Fruit fly (Drosophila melanogaster) whole organism, embryonic: Measurements from ENCODE around the gene Rab3-GAP.

Experiments
- Atf-2 ChIP-seq: fragments of 200-800 bp; sonication (Bioruptor generic); optimal IDR thresholded peaks from 2 replicates; lab custom pipeline; 2016; ENCODE audit warnings: missing biosample characterization, missing genetic modification characterization
- Awh ChIP-seq: fragments of 200-800 bp; sonication (Bioruptor generic); IDR thresholded peaks from 2 replicates; pipeline ENCODE4, ENCODE4 v1.3.6; 2022; ENCODE audit warnings: missing biosample characterization, missing genetic modification characterization
- C15 ChIP-seq: fragments of 200-800 bp; sonication (Bioruptor generic); IDR thresholded peaks from 3 replicates; pipeline ENCODE4 v1.3.6; 2022; ENCODE audit warnings: missing biosample characterization, missing genetic modification characterization
- CG10147 ChIP-seq: fragments of 200-800 bp; sonication (Bioruptor generic); optimal IDR thresholded peaks from 2 replicates; lab custom pipeline; 2019; ENCODE audit warnings: missing biosample characterization, mild to moderate bottlenecking, missing genetic modification characterization, moderate library complexity
- CG12155 ChIP-seq: fragments of 200-800 bp; sonication (Bioruptor generic); optimal IDR thresholded peaks from 3 replicates; lab custom pipeline; 2016; ENCODE audit warnings: missing biosample characterization, missing genetic modification characterization
- CG12219 ChIP-seq: fragments of 200-800 bp; sonication (Bioruptor generic); optimal IDR thresholded peaks from 3 replicates; lab custom pipeline; 2018; ENCODE audit warnings: missing biosample characterization, mild to moderate bottlenecking, missing genetic modification characterization
- CG12659 ChIP-seq: fragments of 200-800 bp; sonication (Bioruptor generic); optimal IDR thresholded peaks from 3 replicates; lab custom pipeline; 2017; ENCODE audit warnings: mild to moderate bottlenecking, missing biosample characterization, missing genetic modification reagents, missing genetic modification characterization
- CG13296 ChIP-seq: fragments of 200-800 bp; sonication (Bioruptor generic); optimal IDR thresholded peaks from 3 replicates; lab custom pipeline; 2018; ENCODE audit warnings: missing biosample characterization, mild to moderate bottlenecking, missing genetic modification characterization
- CG14050 ChIP-seq: fragments of 200-800 bp; sonication (Bioruptor generic); IDR thresholded peaks from 3 replicates; pipeline ENCODE4 v1.3.6; 2022; ENCODE audit warnings: missing biosample characterization, missing genetic modification characterization
- CG17361 ChIP-seq: fragments of 200-800 bp; sonication (Bioruptor generic); IDR thresholded peaks from 3 replicates; pipeline ENCODE4 v1.3.6; 2022; ENCODE audit warnings: missing biosample characterization, missing genetic modification characterization
- CG17385 ChIP-seq: fragments of 200-800 bp; sonication (Bioruptor generic); optimal IDR thresholded peaks from 3 replicates; lab custom pipeline; 2018; ENCODE audit warnings: missing biosample characterization, mild to moderate bottlenecking, missing genetic modification characterization
- CG18619 ChIP-seq: fragments of 200-800 bp; sonication (Bioruptor generic); optimal IDR thresholded peaks from 3 replicates; lab custom pipeline; 2017; ENCODE audit warnings: missing biosample characterization, mild to moderate bottlenecking, missing genetic modification characterization
- CG2202 ChIP-seq: fragments of 200-800 bp; sonication (Bioruptor generic); optimal IDR thresholded peaks from 2 replicates; lab custom pipeline; 2018; ENCODE audit warnings: missing biosample characterization, mild to moderate bottlenecking, missing genetic modification characterization
- CG30403 ChIP-seq: fragments of 200-800 bp; sonication (Bioruptor generic); optimal IDR thresholded peaks from 3 replicates; lab custom pipeline; 2016; ENCODE audit warnings: missing biosample characterization, missing genetic modification characterization
- CG31388 ChIP-seq: fragments of 200-800 bp; sonication (Bioruptor generic); optimal IDR thresholded peaks from 2 replicates; lab custom pipeline; 2016; ENCODE audit warnings: missing biosample characterization, missing genetic modification characterization
- CG31441 ChIP-seq: fragments of 200-800 bp; sonication (Bioruptor generic); IDR thresholded peaks from 2 replicates; pipeline ENCODE4 v1.3.6; 2022; ENCODE audit warnings: missing biosample characterization, missing genetic modification characterization
- CG6175 ChIP-seq: fragments of 200-800 bp; sonication (Bioruptor generic); IDR thresholded peaks from 3 replicates; pipeline ENCODE4 v1.3.6; 2022; ENCODE audit warnings: missing biosample characterization, missing genetic modification characterization
- CG6654 ChIP-seq: fragments of 200-800 bp; sonication (Bioruptor generic); optimal IDR thresholded peaks from 2 replicates; lab custom pipeline; 2017; ENCODE audit warnings: missing biosample characterization, mild to moderate bottlenecking, missing genetic modification characterization
- CG6791 ChIP-seq: fragments of 200-800 bp; sonication (Bioruptor generic); IDR thresholded peaks from 3 replicates; pipeline ENCODE4 v1.3.6; 2022; ENCODE audit warnings: missing biosample characterization, missing genetic modification characterization; ENCODE audit not compliant: partially characterized antibody
- CG6854 ChIP-seq: fragments of 200-800 bp; sonication (Bioruptor generic); optimal IDR thresholded peaks from 3 replicates; lab custom pipeline; 2017; ENCODE audit warnings: missing biosample characterization, mild to moderate bottlenecking, missing genetic modification characterization
- CG9609 ChIP-seq: fragments of 200-800 bp; sonication (Bioruptor generic); optimal IDR thresholded peaks from 3 replicates; lab custom pipeline; 2016; ENCODE audit warnings: missing biosample characterization, missing genetic modification characterization
- Camta ChIP-seq: fragments of 200-800 bp; sonication (Bioruptor generic); optimal IDR thresholded peaks from 2 replicates; lab custom pipeline; 2016; ENCODE audit warnings: missing biosample characterization, missing genetic modification characterization
- Ets65A ChIP-seq: fragments of 200-800 bp; sonication (Bioruptor generic); peaks from one replicate; lab custom pipeline; 2016; ENCODE audit warnings: missing biosample characterization, missing genetic modification characterization
- GATAe ChIP-seq: fragments of 200-800 bp; sonication (Bioruptor generic); conservative IDR thresholded peaks from 2 replicates; pipeline ENCODE4 v1.3.6; 2022; ENCODE audit warnings: missing biosample characterization, missing genetic modification characterization
- HLH4C ChIP-seq: fragments of 200-800 bp; sonication (Bioruptor generic); IDR thresholded peaks from 3 replicates; pipeline ENCODE4 v1.3.6; 2022; ENCODE audit warnings: missing biosample characterization, missing genetic modification characterization; ENCODE audit not compliant: partially characterized antibody
- HmgZ ChIP-seq: fragments of 200-800 bp; sonication (Bioruptor generic); optimal IDR thresholded peaks from 2 replicates; lab custom pipeline; 2018; ENCODE audit warnings: missing biosample characterization, mild to moderate bottlenecking, missing genetic modification characterization
- Kr ChIP-seq: fragments of 200-800 bp; sonication (Bioruptor generic); optimal IDR thresholded peaks from 2 replicates; lab custom pipeline; 2017; ENCODE audit warnings: missing biosample characterization, mild to moderate bottlenecking, missing genetic modification characterization
- Myb ChIP-seq: fragments of 200-800 bp; sonication (Bioruptor generic); optimal IDR thresholded peaks from 2 replicates; lab custom pipeline; 2016; ENCODE audit warnings: missing biosample characterization, missing genetic modification characterization
- NK7.1 ChIP-seq: fragments of 200-800 bp; sonication (Bioruptor generic); optimal IDR thresholded peaks from 3 replicates; lab custom pipeline; 2016; ENCODE audit warnings: missing biosample characterization, missing genetic modification characterization
- Oaz ChIP-seq: fragments of 200-800 bp; sonication (Bioruptor generic); IDR thresholded peaks from 2 replicates; pipeline ENCODE4 v1.3.6; 2022; ENCODE audit warnings: missing biosample characterization, missing genetic modification characterization
- Pdp1 ChIP-seq, 2 experiments: fragments of 200-800 bp; sonication (Bioruptor generic); optimal IDR thresholded peaks; 3 replicates each; lab custom pipeline; 2016; ENCODE audit warnings: missing biosample characterization in 2 of 2, missing genetic modification characterization in 2 of 2, mild to moderate bottlenecking in 1 of 2, moderate library complexity in 1 of 2
- Sox102F ChIP-seq: fragments of 200-800 bp; sonication (Bioruptor generic); optimal IDR thresholded peaks from 2 replicates; lab custom pipeline; 2018; ENCODE audit warnings: missing biosample characterization, mild to moderate bottlenecking, missing genetic modification characterization, moderate library complexity
- Taf1 ChIP-seq: fragments of 200-800 bp; sonication (Bioruptor generic); IDR thresholded peaks from 2 replicates; pipeline ENCODE4 v1.3.6; 2022; ENCODE audit warnings: missing biosample characterization, missing genetic modification characterization
- Xbp1 ChIP-seq: fragments of 200-800 bp; sonication (Bioruptor generic); optimal IDR thresholded peaks from 3 replicates; lab custom pipeline; 2016; ENCODE audit warnings: missing biosample characterization, mild to moderate bottlenecking, missing genetic modification characterization
- ato ChIP-seq: fragments of 200-800 bp; sonication (Bioruptor generic); IDR thresholded peaks from 2 replicates; pipeline ENCODE4 v1.3.6; 2022; ENCODE audit warnings: missing biosample characterization, missing genetic modification characterization; ENCODE audit not compliant: partially characterized antibody
- br ChIP-seq: fragments of >200 bp; optimal IDR thresholded peaks from 2 replicates; lab custom pipeline; 2017
- dan ChIP-seq: fragments of 200-800 bp; sonication (Bioruptor generic); IDR thresholded peaks from 2 replicates; pipeline ENCODE4 v1.3.6; 2022; ENCODE audit warnings: missing biosample characterization, missing genetic modification characterization
- gro ChIP-seq: fragments of 200-800 bp; sonication (Bioruptor generic); optimal IDR thresholded peaks from 2 replicates; lab custom pipeline; 2016; ENCODE audit warnings: missing biosample characterization, missing genetic modification characterization
- lab ChIP-seq: fragments of 200-800 bp; sonication (Bioruptor generic); optimal IDR thresholded peaks from 3 replicates; lab custom pipeline; 2017; ENCODE audit warnings: missing biosample characterization, missing genetic modification characterization, mild to moderate bottlenecking, moderate library complexity, missing genetic modification reagents
- lilli ChIP-seq: fragments of 200-800 bp; sonication (Bioruptor generic); optimal IDR thresholded peaks from 3 replicates; lab custom pipeline; 2016; ENCODE audit warnings: missing biosample characterization, missing genetic modification characterization
- odd ChIP-seq: fragments of 200-800 bp; sonication (Bioruptor generic); optimal IDR thresholded peaks from 2 replicates; lab custom pipeline; 2017; ENCODE audit warnings: missing biosample characterization, mild to moderate bottlenecking, missing genetic modification characterization
- p53 ChIP-seq: fragments of 200-800 bp; sonication (Bioruptor generic); optimal IDR thresholded peaks from 2 replicates; lab custom pipeline; 2016; ENCODE audit warnings: missing biosample characterization, missing genetic modification characterization
- pb ChIP-seq: fragments of 200-800 bp; sonication (Bioruptor generic); optimal IDR thresholded peaks from 3 replicates; lab custom pipeline; 2016; ENCODE audit warnings: missing biosample characterization, missing genetic modification characterization
- pho ChIP-seq: fragments of 200-800 bp; sonication (Bioruptor generic); optimal IDR thresholded peaks from 2 replicates; lab custom pipeline; 2016; ENCODE audit warnings: missing biosample characterization, missing genetic modification characterization
- pnt ChIP-seq: fragments of 200-800 bp; sonication (Bioruptor generic); optimal IDR thresholded peaks from 3 replicates; lab custom pipeline; 2016; ENCODE audit warnings: missing biosample characterization, missing genetic modification characterization
- sr ChIP-seq: fragments of 200-800 bp; sonication (Bioruptor generic); IDR thresholded peaks from 3 replicates; pipeline ENCODE4 v1.3.6; 2022; ENCODE audit warnings: missing biosample characterization, missing genetic modification characterization
- stc ChIP-seq: fragments of 200-800 bp; sonication (Bioruptor generic); IDR thresholded peaks from 2 replicates; pipeline ENCODE4 v1.3.6; 2022; ENCODE audit warnings: missing biosample characterization, missing genetic modification characterization
- tgo ChIP-seq: fragments of 200-800 bp; sonication (Bioruptor generic); IDR thresholded peaks from 3 replicates; pipeline ENCODE4 v1.3.6; 2022; ENCODE audit warnings: missing biosample characterization, missing genetic modification characterization
- tin ChIP-seq: fragments of 200-800 bp; sonication (Bioruptor generic); optimal IDR thresholded peaks from 3 replicates; lab custom pipeline; 2016; ENCODE audit warnings: missing biosample characterization, missing genetic modification characterization
- tll ChIP-seq, 2 experiments: fragments of 200-800 bp in 1 of 2; fragments of >200 bp in 1 of 2; sonication (Bioruptor generic) in 1 of 2; optimal IDR thresholded peaks; 2 replicates each; lab custom pipeline; 2017 to 2019; ENCODE audit warnings: missing biosample characterization in 2 of 2, missing genetic modification characterization in 2 of 2, mild to moderate bottlenecking in 1 of 2, moderate library complexity in 1 of 2
- toy ChIP-seq: fragments of 200-800 bp; sonication (Bioruptor generic); IDR thresholded peaks from 2 replicates; pipeline ENCODE4 v1.3.6; 2022; ENCODE audit warnings: missing biosample characterization, missing genetic modification characterization
- twi ChIP-seq: fragments of 200-800 bp; optimal IDR thresholded peaks from 2 replicates; lab custom pipeline; 2019; ENCODE audit warnings: missing biosample characterization, mild to moderate bottlenecking, missing genetic modification characterization, moderate library complexity
- usp ChIP-seq: fragments of >200 bp; optimal IDR thresholded peaks from 2 replicates; lab custom pipeline; 2017; ENCODE audit warnings: missing biosample characterization, missing genetic modification characterization

Gene Rab3-GAP

DNA sequence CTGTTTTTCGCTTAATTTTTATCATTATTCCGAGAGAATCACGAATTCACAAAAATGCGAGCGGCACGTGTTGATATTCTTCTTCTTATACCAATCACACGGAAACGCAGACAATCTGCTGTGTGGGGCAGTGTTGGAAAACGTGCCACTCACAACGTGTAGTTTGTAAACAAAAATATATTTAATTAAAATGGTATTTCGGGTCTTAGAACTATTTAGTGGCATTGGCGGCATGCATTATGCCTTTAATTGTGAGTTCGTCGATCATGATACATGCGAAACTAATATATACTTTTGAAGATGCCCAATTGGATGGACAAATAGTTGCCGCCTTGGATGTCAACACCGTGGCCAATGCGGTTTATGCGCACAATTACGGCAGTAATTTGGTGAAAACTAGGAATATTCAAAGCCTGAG, 33.4 kb upstream of the Rab3-GAP start, which contains the start of the genes CG6712 and Mt2 (continued):
- TF ChIP-seq CG30403 (GFP tag; lab: Kevin White, UChicago) (no peak), CG9609 (no peak), Xbp1 (GFP tag; lab: Kevin White, UChicago) (peak; percentile 18), CG6175 (GFP tag; lab: Robert Waterston, UW) (no peak), ato (GFP tag; lab: Robert Waterston, UW) (no peak), Oaz (GFP tag; lab: Robert Waterston, UW) (no peak), lab (GFP tag; lab: Kevin White, UChicago) (no peak), GATAe (GFP tag; lab: Robert Waterston, UW) (no peak), Camta (GFP tag; lab: Kevin White, UChicago) (no peak), CG31441 (GFP tag; lab: Robert Waterston, UW) (no peak), Atf-2 (GFP tag; lab: Kevin White, UChicago) (no peak), p53 (no peak), tin (GFP tag; lab: Kevin White, UChicago) (no peak), C15 (GFP tag; lab: Robert Waterston, UW) (no peak), CG6654 (no peak), Pdp1 (GFP tag; optimal IDR thresholded peaks at IDR 0.05; lab: Kevin White, UChicago) (no peak), CG17385 (peak; percentile 98), pnt (GFP tag; lab: Kevin White, UChicago) (no peak), Kr (GFP tag; lab: Kevin White, UChicago) (no peak), pho (no peak), Awh (GFP tag; lab: Robert Waterston, UW) (no peak), sr (GFP tag; lab: Robert Waterston, UW) (no peak), CG12155 (GFP tag; lab: Kevin White, UChicago) (no peak), Myb (GFP tag; lab: Kevin White, UChicago) (peak; percentile 4), CG6854 (GFP tag; lab: Kevin White, UChicago) (no peak), Taf1 (GFP tag; lab: Robert Waterston, UW) (no peak), dan (GFP tag; lab: Robert Waterston, UW) (no peak), tll (GFP tag; optimal IDR thresholded peaks at IDR 0.05; lab: Kevin White, UChicago) (no peak), NK7.1 (GFP tag; lab: Kevin White, UChicago) (no peak), stc (no peak), lilli (GFP tag; lab: Kevin White, UChicago) (peak; percentile 20), CG12219 (GFP tag; lab: Kevin White, UChicago) (no peak), CG10147 (GFP tag; lab: Kevin White, UChicago) (no peak), CG12659 (GFP tag; lab: Kevin White, UChicago) (peak; percentile 42), CG18619 (GFP tag; lab: Kevin White, UChicago) (no peak), HLH4C (GFP tag; lab: Robert Waterston, UW) (no peak), CG17361 (no peak), pb (GFP tag; lab: Kevin White, UChicago) (no peak), odd (GFP tag; lab: Kevin White, UChicago) (no peak), usp (GFP tag; lab: Kevin White, UChicago) (no peak), CG31388 (GFP tag; lab: Kevin White, UChicago) (no peak), br (lab: Kevin White, UChicago) (no peak), toy (GFP tag; lab: Robert Waterston, UW) (no peak), CG6791 (GFP tag; lab: Robert Waterston, UW) (no peak), tgo (GFP tag; lab: Robert Waterston, UW) (no peak), CG13296 (GFP tag; lab: Kevin White, UChicago) (no peak), twi (tag; lab: Kevin White, UChicago) (no peak), gro (peak; percentile 13), CG2202 (tag; lab: Kevin White, UChicago) (no peak), HmgZ (no peak), CG14050 (GFP tag; lab: Robert Waterston, UW) (no peak), Ets65A (GFP tag; lab: Kevin White, UChicago) (no peak), Sox102F (GFP tag; lab: Kevin White, UChicago) (no peak)
